Worm (Caenorhabditis elegans) whole organism, early embryonic: ENCODE data around the gene srz-102.

Experiments used
- B0310.2 ChIP-seq: sonication (generic microtip); optimal IDR thresholded peaks from 2 replicates; lab custom pipeline; 2016; ENCODE audit warnings: mild to moderate bottlenecking, missing genetic modification characterization, missing compliant biosample characterization
- F13C5.2 ChIP-seq: sonication (generic microtip); optimal IDR thresholded peaks from 2 replicates; lab custom pipeline; 2017; ENCODE audit warnings: mild to moderate bottlenecking, missing genetic modification characterization, inconsistent platforms, missing compliant biosample characterization
- aly-1 ChIP-seq: sonication (generic microtip); optimal IDR thresholded peaks from 2 replicates; lab custom pipeline; 2016; ENCODE audit warnings: missing genetic modification characterization, missing compliant biosample characterization
- ama-1 ChIP-seq: fragments of 150-350 bp; optimal IDR thresholded peaks from 2 replicates; lab custom pipeline; 2014
- ceh-13 ChIP-seq: fragments of 200-800 bp; sonication (Bioruptor generic); optimal IDR thresholded peaks from 2 replicates; lab custom pipeline; 2018; ENCODE audit warnings: mild to moderate bottlenecking, missing genetic modification characterization, missing compliant biosample characterization
- ceh-36 ChIP-seq: sonication (generic microtip); optimal IDR thresholded peaks from 2 replicates; lab custom pipeline; 2016; ENCODE audit warnings: missing genetic modification characterization, inconsistent platforms, missing compliant biosample characterization
- ets-7 ChIP-seq: sonication (generic microtip); optimal IDR thresholded peaks from 2 replicates; lab custom pipeline; 2016; ENCODE audit warnings: missing genotype, missing genetic modification characterization, missing compliant biosample characterization
- flt-1 ChIP-seq: fragments of 200-800 bp; sonication (Bioruptor generic); IDR thresholded peaks from 2 replicates; pipeline ENCODE4 v1.3.6; 2022; ENCODE audit warnings: missing genetic modification characterization, missing compliant biosample characterization
- hmbx-1 ChIP-seq: sonication (generic microtip); optimal IDR thresholded peaks from 2 replicates; lab custom pipeline; 2016; ENCODE audit warnings: mild to moderate bottlenecking, missing genetic modification characterization, missing compliant biosample characterization
- hmg-4 ChIP-seq: fragments of 200-800 bp; sonication (Bioruptor generic); optimal IDR thresholded peaks from 2 replicates; lab custom pipeline; 2018; ENCODE audit warnings: mild to moderate bottlenecking, missing genetic modification characterization, missing compliant biosample characterization
- hnd-1 ChIP-seq: sonication (generic microtip); optimal IDR thresholded peaks from 2 replicates; lab custom pipeline; 2016; ENCODE audit warnings: missing genetic modification characterization, missing compliant biosample characterization
- pes-1 ChIP-seq: fragments of 200-800 bp; sonication (Bioruptor generic); IDR thresholded peaks from 2 replicates; pipeline ENCODE4 v1.3.6; 2022; ENCODE audit warnings: missing genetic modification reagents, missing genetic modification characterization, missing compliant biosample characterization
- scrt-1 ChIP-seq: fragments of 200-800 bp; sonication (Bioruptor generic); IDR thresholded peaks from 2 replicates; pipeline ENCODE4 v1.3.6; 2022; ENCODE audit warnings: missing genetic modification characterization, missing compliant biosample characterization
- sea-1 ChIP-seq: fragments of 200-800 bp; sonication (Bioruptor generic); conservative IDR thresholded peaks from 2 replicates; pipeline ENCODE4 v1.3.6; 2022; ENCODE audit warnings: missing genetic modification characterization, missing compliant biosample characterization
- tbx-11 ChIP-seq: fragments of 200-800 bp; sonication (Bioruptor generic); IDR thresholded peaks from 2 replicates; pipeline ENCODE4 v1.3.6; 2022; ENCODE audit warnings: missing genetic modification characterization, missing compliant biosample characterization
- tbx-37 ChIP-seq: fragments of 200-800 bp; sonication (Bioruptor generic); conservative IDR thresholded peaks from 2 replicates; pipeline ENCODE4 v1.3.6; 2022; ENCODE audit warnings: missing genetic modification reagents, missing genetic modification characterization, missing compliant biosample characterization
- tra-4 ChIP-seq: sonication (generic microtip); optimal IDR thresholded peaks from 2 replicates; lab custom pipeline; 2017; ENCODE audit warnings: missing genetic modification characterization, missing compliant biosample characterization

Gene srz-102

ce11 chrV:16731600-16731999, 44.3 kb downstream of the srz-102 start, which contains the start of gene srz-100:
srz-100 (plus strand) TSS chrV:16731900.
- TF ChIP-seq sea-1 (GFP tag; lab: Robert Waterston, UW) (no peak), ets-7 (no peak), ceh-13 (GFP tag; lab: Kevin White, UChicago) (no peak)

- TF ChIP-seq flt-1 (GFP tag; lab: Robert Waterston, UW) (no peak), tbx-11 (GFP tag; lab: Robert Waterston, UW) (no peak), B0310.2 (no peak), pes-1 (GFP tag; lab: Robert Waterston, UW) (no peak), ceh-13 (GFP tag; lab: Kevin White, UChicago) (no peak), scrt-1 (no peak), F13C5.2 (no peak), sea-1 (GFP tag; lab: Robert Waterston, UW) (no peak), hmg-4 (GFP tag; lab: Kevin White, UChicago) (no peak), aly-1 (no peak), tbx-37 (GFP tag; lab: Robert Waterston, UW) (no peak), ceh-36 (tag; lab: Kevin White, UChicago) (no peak)
Measured at ce11 chrV:16733681-16734080, 46.4 kb downstream of the srz-102 start, which contains the start of gene T25E12.16. T25E12.16 (minus strand) TSS chrV:16733781.

ce11 chrV:16735518-16735917, 48.2 kb downstream of the srz-102 start, which contains the start of the genes clec-38 and clec-34:
clec-38 (minus strand) TSS chrV:16735618.
clec-34 (plus strand) TSS chrV:16735765.
- TF ChIP-seq tra-4 (tag; lab: Kevin White, UChicago) (no peak), aly-1 (no peak), tbx-11 (GFP tag; lab: Robert Waterston, UW) (no peak), hmbx-1 (tag; lab: Kevin White, UChicago) (no peak), flt-1 (GFP tag; lab: Robert Waterston, UW) (no peak), tbx-37 (GFP tag; lab: Robert Waterston, UW) (no peak), ceh-13 (GFP tag; lab: Kevin White, UChicago) (no peak), ama-1 (lab: Kevin White, UChicago) (no peak), B0310.2 (no peak), ets-7 (no peak), ceh-36 (tag; lab: Kevin White, UChicago) (no peak), F13C5.2 (no peak), hnd-1 (no peak)

ce11 chrV:16739100-16739499, 51.8 kb downstream of the srz-102 start, which contains the start of the genes clec-29 and clec-39:
clec-29 (minus strand) TSS chrV:16739200.
clec-39 (plus strand) TSS chrV:16739268.
- TF ChIP-seq ceh-13 (GFP tag; lab: Kevin White, UChicago): no peak
- TF ChIP-seq tbx-11 (GFP tag; lab: Robert Waterston, UW): no peak
- TF ChIP-seq scrt-1: no peak
